Fruit fly (Drosophila melanogaster): ENCODE data around the gene Eogt.

Gene Eogt

dm6 chr2L:2373818-2374746, 6.8 kb upstream of the Eogt start, which contains the start of the genes CG3609 and CG15390 (continued):
- no peak for TF ChIP-seq D (optimal IDR thresholded peaks at IDR 0.05)
- peak; percentile 2 for TF ChIP-seq D (GFP tag; optimal IDR thresholded peaks at IDR 0.05)
- no peak; the same call in 1 of the 2 replicates for TF ChIP-seq Ravus (GFP tag; IDR thresholded peaks at IDR 0.05)
- TF ChIP-seq Hr3 (GFP tag; optimal IDR thresholded peaks at IDR 0.05) = peak; percentile 44
- TF ChIP-seq CG8089 (GFP tag; optimal IDR thresholded peaks at IDR 0.05) = peak; percentile 37
- peak; percentile 30 for TF ChIP-seq gfzf (GFP tag; optimal IDR thresholded peaks at IDR 0.05)
- TF ChIP-seq BEAF-32 (GFP tag; optimal IDR thresholded peaks at IDR 0.05) = peak; percentile 40
- TF ChIP-seq CG6854 (GFP tag; optimal IDR thresholded peaks at IDR 0.05) = peak; percentile 14
- TF ChIP-seq CG1529 (GFP tag; optimal IDR thresholded peaks at IDR 0.05) = peak; percentile 23
- TF ChIP-seq slbo (GFP tag; IDR thresholded peaks at IDR 0.05) = peak; percentile 93
- peak; percentile 94 for TF ChIP-seq her (GFP tag; optimal IDR thresholded peaks at IDR 0.05)
- peak; percentile 63; the same call in 1 of the 2 replicates for TF ChIP-seq ara (GFP tag; IDR thresholded peaks at IDR 0.05)
- TF ChIP-seq pum (GFP tag; optimal IDR thresholded peaks at IDR 0.05) = peak; percentile 73
- TF ChIP-seq HLHmδ (GFP tag; optimal IDR thresholded peaks at IDR 0.05) = no peak
- peak; percentile 56 for TF ChIP-seq CG4424 (GFP tag; optimal IDR thresholded peaks at IDR 0.05)
- TF ChIP-seq C15 (GFP tag; IDR thresholded peaks at IDR 0.05) = peak; percentile 72; the same call in 1 of the 3 replicates
- peak; percentile 29; the same call in 1 of the 2 replicates for TF ChIP-seq bowl (GFP tag; IDR thresholded peaks at IDR 0.05)
- peak; percentile 90 for TF ChIP-seq chm (GFP tag; IDR thresholded peaks at IDR 0.05)
- TF ChIP-seq luna (GFP tag; optimal IDR thresholded peaks at IDR 0.05) = peak; percentile 81
- peak; percentile 42; the same call in 1 of the 2 replicates for TF ChIP-seq toy (GFP tag; IDR thresholded peaks at IDR 0.05)
- TF ChIP-seq CG8478 (optimal IDR thresholded peaks at IDR 0.05) = no peak
- peak; percentile 91 for TF ChIP-seq jumu (GFP tag; optimal IDR thresholded peaks at IDR 0.05)
- peak; percentile 83 for TF ChIP-seq disco-r (GFP tag; optimal IDR thresholded peaks at IDR 0.05)
- TF ChIP-seq dmrt11E (tag; optimal IDR thresholded peaks at IDR 0.05) = peak; percentile 15
- TF ChIP-seq cas (GFP tag; IDR thresholded peaks at IDR 0.05) = peak; percentile 47; the same call in 1 of the 2 replicates
- no peak; the same call in 1 of the 2 replicates for TF ChIP-seq GATAe (GFP tag; conservative IDR thresholded peaks at IDR 0.05)
- TF ChIP-seq NFAT (GFP tag; IDR thresholded peaks at IDR 0.05) = peak; percentile 99
- TF ChIP-seq emc (GFP tag; optimal IDR thresholded peaks at IDR 0.05) = peak; percentile 78
- TF ChIP-seq Bgb (GFP tag; IDR thresholded peaks at IDR 0.05; ENCODE audit: partially characterized antibody) = peak; percentile 17; the same call in 1 of the 2 replicates
- TF ChIP-seq CG4617 (GFP tag; optimal IDR thresholded peaks at IDR 0.05; ENCODE audit: borderline replicate concordance) = peak; percentile 85
- TF ChIP-seq CG12744 (GFP tag; optimal IDR thresholded peaks at IDR 0.05) = peak; percentile 86
- peak; percentile 88 for TF ChIP-seq Xbp1 (GFP tag; optimal IDR thresholded peaks at IDR 0.05)
- peak; percentile 22 for TF ChIP-seq CG6254 (GFP tag; optimal IDR thresholded peaks at IDR 0.05)
- TF ChIP-seq Hr39 (optimal IDR thresholded peaks at IDR 0.05) = no peak
- TF ChIP-seq CG11723 (GFP tag; optimal IDR thresholded peaks at IDR 0.05) = peak; percentile 68
- TF ChIP-seq CG7372 (GFP tag; IDR thresholded peaks at IDR 0.05) = peak; percentile 60
- peak; percentile 85 for TF ChIP-seq sug (tag; optimal IDR thresholded peaks at IDR 0.05)
- TF ChIP-seq vnd (GFP tag; IDR thresholded peaks at IDR 0.05; ENCODE audit: partially characterized antibody) = no peak
- TF ChIP-seq kay (GFP tag; optimal IDR thresholded peaks at IDR 0.05) = peak; percentile 80
- TF ChIP-seq ab (GFP tag; optimal IDR thresholded peaks at IDR 0.05) = peak; percentile 80
- TF ChIP-seq HLH3B (GFP tag; IDR thresholded peaks at IDR 0.05) = peak; percentile 76
- TF ChIP-seq insv (GFP tag; optimal IDR thresholded peaks at IDR 0.05) = peak in 1 of 2 experiments; percentile 41
- TF ChIP-seq trh (GFP tag; optimal IDR thresholded peaks at IDR 0.05) = peak; percentile 57
- peak; percentile 59 for TF ChIP-seq CG13123 (GFP tag; optimal IDR thresholded peaks at IDR 0.05)
- TF ChIP-seq CG9609 (GFP tag; optimal IDR thresholded peaks at IDR 0.05) = peak; percentile 87
- no peak for TF ChIP-seq mld (GFP tag; IDR thresholded peaks at IDR 0.05; ENCODE audit: partially characterized antibody)
- no peak for TF ChIP-seq fd102C (GFP tag; optimal IDR thresholded peaks at IDR 0.05)
- no peak for TF ChIP-seq CG7963 (GFP tag; IDR thresholded peaks at IDR 0.05; ENCODE audit: partially characterized antibody)
- TF ChIP-seq prd (optimal IDR thresholded peaks at IDR 0.05) = no peak
- peak; percentile 86 for TF ChIP-seq prd (GFP tag; IDR thresholded peaks at IDR 0.05)

Data from whole organism, embryonic.